Worm (Caenorhabditis elegans) whole organism, early embryonic: ENCODE data around the gene Y116A8C.29.

Experiments used
- ceh-13 ChIP-seq: fragments of 200-800 bp; sonication (Bioruptor generic); optimal IDR thresholded peaks from 2 replicates; lab custom pipeline; 2018; ENCODE audit warnings: mild to moderate bottlenecking, missing genetic modification characterization, missing compliant biosample characterization
- hnd-1 ChIP-seq: sonication (generic microtip); optimal IDR thresholded peaks from 2 replicates; lab custom pipeline; 2016; ENCODE audit warnings: missing genetic modification characterization, missing compliant biosample characterization

DNA sequence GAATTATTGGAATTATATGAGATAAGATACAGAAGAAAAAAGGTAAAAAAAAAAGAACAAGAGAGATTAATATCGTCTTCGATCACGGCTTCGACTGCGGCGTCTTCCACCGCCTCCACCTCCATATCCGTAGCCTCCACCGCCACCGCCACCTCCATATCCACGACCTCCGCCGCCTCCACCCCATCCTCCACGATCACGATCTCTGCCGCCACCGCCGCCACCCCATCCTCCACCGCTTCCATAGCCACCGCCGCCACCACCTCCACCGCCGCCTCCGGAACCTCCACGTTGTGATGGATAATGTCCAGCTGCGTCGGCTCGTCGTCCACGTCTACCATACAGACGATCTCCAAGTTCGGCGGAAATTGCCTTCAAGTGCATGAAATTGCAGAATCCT lies 23.0 kb downstream of the Y116A8C.29 start:
- TF ChIP-seq ceh-13 (GFP tag; lab: Kevin White, UChicago) (no peak), hnd-1 (no peak)
